Worm (Caenorhabditis elegans) whole organism, late embryonic: ENCODE data around the gene Y39B6A.10.

Experiments used
- C08G9.2 ChIP-seq: sonication (generic microtip); optimal IDR thresholded peaks from 2 replicates; lab custom pipeline; 2016; ENCODE audit warnings: mild to moderate bottlenecking, missing genetic modification characterization, moderate library complexity, missing compliant biosample characterization
- K02D7.2 ChIP-seq: sonication (generic microtip); optimal IDR thresholded peaks from 2 replicates; lab custom pipeline; 2017; ENCODE audit warnings: mild to moderate bottlenecking, missing genetic modification characterization, missing compliant biosample characterization
- ahr-1 ChIP-seq: sonication (generic microtip); optimal IDR thresholded peaks from 2 replicates; lab custom pipeline; 2016; ENCODE audit warnings: missing genetic modification characterization, missing compliant biosample characterization
- ceh-14 ChIP-seq: sonication (generic microtip); optimal IDR thresholded peaks from 2 replicates; lab custom pipeline; 2016; ENCODE audit warnings: missing genotype, missing genetic modification characterization, missing compliant biosample characterization
- ceh-18 ChIP-seq: sonication (generic microtip); optimal IDR thresholded peaks from 2 replicates; lab custom pipeline; 2016; ENCODE audit warnings: missing genetic modification characterization, missing compliant biosample characterization
- ceh-19 ChIP-seq: fragments of 200-800 bp; sonication (Bioruptor generic); optimal IDR thresholded peaks from 2 replicates; lab custom pipeline; 2018; ENCODE audit warnings: mild to moderate bottlenecking, missing genetic modification characterization, missing compliant biosample characterization
- ceh-24 ChIP-seq: sonication (generic microtip); optimal IDR thresholded peaks from 2 replicates; lab custom pipeline; 2016; ENCODE audit warnings: mild to moderate bottlenecking, missing genetic modification characterization, missing compliant biosample characterization
- ceh-31 ChIP-seq: sonication (generic microtip); optimal IDR thresholded peaks from 2 replicates; lab custom pipeline; 2016; ENCODE audit warnings: missing genetic modification characterization, missing compliant biosample characterization
- ceh-34 ChIP-seq: sonication (generic microtip); optimal IDR thresholded peaks from 2 replicates; lab custom pipeline; 2016; ENCODE audit warnings: mild to moderate bottlenecking, missing genetic modification characterization, missing compliant biosample characterization
- che-1 ChIP-seq: sonication (generic microtip); optimal IDR thresholded peaks from 2 replicates; lab custom pipeline; 2016; ENCODE audit warnings: mild to moderate bottlenecking, missing genetic modification characterization, missing compliant biosample characterization
- dmd-4 ChIP-seq: sonication (generic microtip); optimal IDR thresholded peaks from 2 replicates; lab custom pipeline; 2016; ENCODE audit warnings: borderline replicate concordance, missing genetic modification characterization, missing compliant biosample characterization
- dve-1 ChIP-seq: sonication (generic microtip); optimal IDR thresholded peaks from 2 replicates; lab custom pipeline; 2017; ENCODE audit warnings: antibody characterized with exemption, mild to moderate bottlenecking, missing genetic modification characterization, missing compliant biosample characterization
- elt-2 ChIP-seq: sonication (generic microtip); optimal IDR thresholded peaks from 2 replicates; lab custom pipeline; 2016; ENCODE audit warnings: missing genetic modification reagents, missing genetic modification characterization, missing compliant biosample characterization
- ets-4 ChIP-seq: sonication (generic microtip); optimal IDR thresholded peaks from 2 replicates; lab custom pipeline; 2016; ENCODE audit warnings: missing genetic modification characterization, missing compliant biosample characterization
- fax-1 ChIP-seq: sonication (generic microtip); optimal IDR thresholded peaks from 2 replicates; lab custom pipeline; 2016; ENCODE audit warnings: missing genotype, missing genetic modification characterization, missing compliant biosample characterization
- hlh-15 ChIP-seq: sonication (generic microtip); optimal IDR thresholded peaks from 2 replicates; lab custom pipeline; 2016; ENCODE audit warnings: missing genetic modification characterization, missing compliant biosample characterization
- hlh-6 ChIP-seq: sonication (generic microtip); optimal IDR thresholded peaks from 2 replicates; lab custom pipeline; 2016; ENCODE audit warnings: missing genotype, missing genetic modification characterization, missing compliant biosample characterization
- lin-11 ChIP-seq: fragments of 200-800 bp; sonication (Bioruptor generic); optimal IDR thresholded peaks from 2 replicates; lab custom pipeline; 2018; ENCODE audit warnings: mild to moderate bottlenecking, missing genetic modification characterization, missing compliant biosample characterization
- mec-3 ChIP-seq: sonication (generic microtip); optimal IDR thresholded peaks from 2 replicates; lab custom pipeline; 2016; ENCODE audit warnings: borderline replicate concordance, missing genetic modification characterization, missing compliant biosample characterization
- nhr-232 ChIP-seq: sonication (generic microtip); optimal IDR thresholded peaks from 2 replicates; lab custom pipeline; 2016; ENCODE audit warnings: missing genetic modification characterization, missing compliant biosample characterization
- odd-2 ChIP-seq: sonication (generic microtip); optimal IDR thresholded peaks from 2 replicates; lab custom pipeline; 2017; ENCODE audit warnings: antibody characterized with exemption, mild to moderate bottlenecking, missing genetic modification characterization, missing compliant biosample characterization
- pha-2 ChIP-seq: sonication (generic microtip); optimal IDR thresholded peaks from 2 replicates; lab custom pipeline; 2017; ENCODE audit warnings: mild to moderate bottlenecking, missing genetic modification characterization, missing compliant biosample characterization
- pha-4 ChIP-seq: fragments of 150-350 bp; optimal IDR thresholded peaks from 2 replicates; lab custom pipeline; 2018; ENCODE audit warnings: missing biosample characterization, missing genetic modification reagents, missing genetic modification characterization
- pqm-1 ChIP-seq: sonication (generic microtip); optimal IDR thresholded peaks from 2 replicates; lab custom pipeline; 2016; ENCODE audit warnings: missing genetic modification characterization, missing compliant biosample characterization
- pros-1 ChIP-seq: fragments of 150-350 bp; optimal IDR thresholded peaks from 2 replicates; lab custom pipeline; 2014; ENCODE audit warnings: missing biosample characterization, missing genetic modification reagents, missing genetic modification characterization
- sdc-2 ChIP-seq: sonication (generic microtip); optimal IDR thresholded peaks from 2 replicates; lab custom pipeline; 2016; ENCODE audit warnings: missing genotype, missing genetic modification characterization, missing compliant biosample characterization
- sox-4 ChIP-seq: sonication (generic microtip); optimal IDR thresholded peaks from 2 replicates; lab custom pipeline; 2017; ENCODE audit warnings: mild to moderate bottlenecking, missing genetic modification characterization, inconsistent platforms, missing compliant biosample characterization
- syd-9 ChIP-seq: sonication (generic microtip); optimal IDR thresholded peaks from 2 replicates; lab custom pipeline; 2016; ENCODE audit warnings: mild to moderate bottlenecking, missing genetic modification characterization, moderate library complexity, missing compliant biosample characterization
- tbx-2 ChIP-seq: sonication (generic microtip); optimal IDR thresholded peaks from 2 replicates; lab custom pipeline; 2016; ENCODE audit warnings: missing genetic modification characterization, missing compliant biosample characterization
- tbx-7 ChIP-seq: sonication (generic microtip); optimal IDR thresholded peaks from 2 replicates; lab custom pipeline; 2016; ENCODE audit warnings: missing genotype, missing genetic modification characterization, missing compliant biosample characterization
- ttx-3 ChIP-seq: sonication (generic microtip); optimal IDR thresholded peaks from 2 replicates; lab custom pipeline; 2016; ENCODE audit warnings: missing genetic modification reagents, missing genetic modification characterization, missing compliant biosample characterization
- unc-3 ChIP-seq, 2 experiments: fragments of 200-800 bp in 1 of 2; sonication (Bioruptor generic) in 1 of 2; sonication (generic microtip) in 1 of 2; conservative IDR thresholded peaks in 1 of 2; optimal IDR thresholded peaks in 1 of 2; 2 replicates each; pipeline versions ENCODE4 v1.3.6 to Lab custom; 2016 to 2022; ENCODE audit warnings: missing compliant biosample characterization in 2 of 2, missing genetic modification characterization in 2 of 2, missing genetic modification reagents in 1 of 2
- unc-42 ChIP-seq: sonication (generic microtip); optimal IDR thresholded peaks from 2 replicates; lab custom pipeline; 2016; ENCODE audit warnings: missing genotype, missing genetic modification characterization, missing compliant biosample characterization
- unc-55 ChIP-seq: sonication (generic microtip); optimal IDR thresholded peaks from 2 replicates; lab custom pipeline; 2017; ENCODE audit warnings: missing biosample characterization, missing genetic modification reagents, missing genetic modification characterization
- ztf-16 ChIP-seq: sonication (generic microtip); optimal IDR thresholded peaks from 2 replicates; lab custom pipeline; 2017; ENCODE audit warnings: missing genetic modification characterization, missing compliant biosample characterization

Y39B6A.10 gene

DNA sequence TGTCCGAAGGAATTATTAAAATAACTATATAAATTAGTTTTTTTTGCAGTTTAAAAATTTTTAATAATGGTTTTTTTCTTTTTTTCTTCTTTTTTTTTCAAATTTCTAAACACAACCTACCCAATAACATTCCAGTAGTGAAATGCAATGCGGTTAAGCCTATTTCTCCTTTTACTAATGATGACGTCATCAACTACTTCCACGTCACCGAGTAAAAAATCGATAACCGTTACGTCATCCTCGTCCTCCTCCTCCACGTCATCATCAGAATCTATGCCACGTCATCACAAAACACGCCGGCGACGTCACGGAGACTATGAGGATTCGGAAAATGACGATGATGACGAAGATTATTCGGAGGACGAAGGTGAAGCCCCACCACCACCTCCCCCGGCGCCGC, 41.2 kb upstream of the Y39B6A.10 start, which contains the start of gene hot-2:
Gene hot-2, plus strand, starts transcription at position 134 of the 400 bp plus-strand sequence.
- TF ChIP-seq tbx-7 (tag; lab: Kevin White, UChicago) (no peak), sox-4 (tag; lab: Kevin White, UChicago) (no peak), fax-1 (tag; lab: Kevin White, UChicago) (no peak), C08G9.2 (tag; lab: Kevin White, UChicago) (no peak), ahr-1 (tag; lab: Kevin White, UChicago) (no peak), nhr-232 (tag; lab: Kevin White, UChicago) (no peak), hlh-15 (no peak), pha-4 (tag; lab: Kevin White, UChicago) (no peak), hlh-6 (tag; lab: Kevin White, UChicago) (no peak), che-1 (tag; lab: Kevin White, UChicago) (no peak), unc-3 (GFP tag; conservative IDR thresholded peaks at IDR 0.05; lab: Robert Waterston, UW) (no peak), unc-3 (tag; optimal IDR thresholded peaks at IDR 0.05; lab: Kevin White, UChicago) (no peak), ceh-31 (tag; lab: Kevin White, UChicago) (no peak)

DNA sequence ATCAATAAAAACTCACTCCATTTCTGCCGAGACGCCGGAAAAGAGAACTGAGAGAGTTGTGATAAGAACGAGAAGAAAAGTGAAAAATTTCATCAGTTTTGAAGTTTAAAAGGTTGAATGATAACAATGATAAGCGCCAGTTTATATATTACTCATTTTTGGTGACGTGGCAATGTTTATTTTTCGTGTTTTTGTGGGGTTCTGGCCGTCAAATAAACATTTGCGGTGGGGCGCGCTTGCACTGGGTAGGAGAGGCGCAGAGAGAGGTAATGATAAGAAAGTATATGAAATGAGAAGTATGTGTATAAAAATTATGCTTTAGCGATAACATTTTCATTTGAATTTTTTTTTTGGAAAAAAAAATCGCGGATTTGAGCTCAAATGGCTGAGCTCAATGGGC, 25.3 kb upstream of the Y39B6A.10 start, which contains the start of gene Y39B6A.5:
Gene Y39B6A.5, minus strand, starts transcription at position 214 of the 400 bp plus-strand sequence.
- TF ChIP-seq ceh-18 (tag; lab: Kevin White, UChicago) (no peak), elt-2 (peak; percentile 59)

DNA sequence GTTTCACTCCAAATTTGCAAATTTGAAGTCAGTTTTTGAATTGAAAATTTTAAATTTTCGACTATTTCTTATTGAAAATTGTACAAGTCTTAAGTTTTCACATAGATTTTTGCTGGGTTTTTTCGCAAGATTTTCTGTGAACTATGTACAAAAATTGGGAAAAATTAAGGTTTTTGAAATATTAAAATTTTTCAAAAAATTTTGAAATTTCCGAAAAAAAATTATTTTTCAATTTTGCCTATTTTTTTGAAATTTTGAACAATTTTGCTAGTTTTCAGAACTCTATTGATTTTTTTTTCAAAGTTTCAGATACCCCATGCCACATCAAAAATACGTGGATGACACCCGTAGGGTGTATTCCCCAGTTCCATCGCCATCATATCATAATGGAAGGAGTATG, 20.4 kb upstream of the Y39B6A.10 start, which contains the start of gene tsp-13:
Gene tsp-13, plus strand, starts transcription at position 301 of the 400 bp plus-strand sequence.
- TF ChIP-seq nhr-232 (tag; lab: Kevin White, UChicago) (no peak), ets-4 (no peak), dmd-4 (tag; lab: Kevin White, UChicago) (no peak)

DNA sequence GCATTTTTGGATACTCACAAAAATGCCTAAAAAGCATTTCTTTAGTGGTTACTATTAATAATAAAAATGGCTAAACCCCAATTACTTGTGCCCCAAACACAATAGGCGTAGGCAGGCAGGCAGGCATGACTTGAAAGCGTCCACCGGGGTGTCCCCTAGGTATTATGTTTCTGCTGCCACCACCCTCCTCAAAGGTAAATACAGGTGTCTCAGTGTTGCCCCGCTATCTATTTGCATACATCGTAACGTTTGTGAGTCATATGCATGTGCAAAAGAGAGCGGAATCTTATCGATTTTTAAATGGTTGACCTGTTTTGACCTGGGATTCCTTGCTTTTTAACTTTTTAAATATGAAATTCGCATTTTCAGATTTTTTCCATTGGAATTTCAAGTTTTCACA, 19.8 kb upstream of the Y39B6A.10 start:
- TF ChIP-seq syd-9: no peak
- no peak for TF ChIP-seq unc-42
- no peak for TF ChIP-seq sdc-2 (tag; lab: Kevin White, UChicago)
- no peak for TF ChIP-seq ttx-3 (tag; lab: Kevin White, UChicago)
- no peak for TF ChIP-seq dve-1 (tag; lab: Kevin White, UChicago)
- TF ChIP-seq elt-2: no peak
- no peak for TF ChIP-seq odd-2
- no peak for TF ChIP-seq ztf-16 (tag; lab: Kevin White, UChicago)
- no peak for TF ChIP-seq che-1 (tag; lab: Kevin White, UChicago)
- no peak for TF ChIP-seq hlh-6 (tag; lab: Kevin White, UChicago)
- peak; percentile 31 for TF ChIP-seq pha-2 (tag; lab: Kevin White, UChicago)
- no peak for TF ChIP-seq pros-1 (tag; lab: Kevin White, UChicago)
- TF ChIP-seq ceh-19 (GFP tag; lab: Kevin White, UChicago): peak; percentile 21
- TF ChIP-seq unc-55 (GFP tag; lab: Kevin White, UChicago): no peak
- no peak for TF ChIP-seq mec-3 (tag; lab: Kevin White, UChicago)
- TF ChIP-seq ceh-14 (tag; lab: Kevin White, UChicago): no peak
- TF ChIP-seq hlh-15: no peak
- no peak for TF ChIP-seq tbx-2
- no peak for TF ChIP-seq C08G9.2 (tag; lab: Kevin White, UChicago)
- TF ChIP-seq pqm-1 (tag; lab: Kevin White, UChicago): no peak
- TF ChIP-seq ceh-34 (tag; lab: Kevin White, UChicago): peak; percentile 53
- TF ChIP-seq lin-11 (tag; lab: Kevin White, UChicago): no peak
- no peak for TF ChIP-seq ceh-24 (tag; lab: Kevin White, UChicago)
- TF ChIP-seq K02D7.2: no peak
